Worm (Caenorhabditis elegans): ENCODE data around the gene math-42.

ce11 chrII:2116794-2117193 lies 17.1 kb downstream of the math-42 start, which contains the start of gene srh-195:
- TF ChIP-seq nhr-28 (tag; optimal IDR thresholded peaks at IDR 0.05) (no peak), elt-2 (tag; optimal IDR thresholded peaks at IDR 0.05) (no peak), snpc-4 (tag; optimal IDR thresholded peaks at IDR 0.05) (no peak), unc-39 (tag; optimal IDR thresholded peaks at IDR 0.05) (no peak), ceh-82 (tag; optimal IDR thresholded peaks at IDR 0.05) (no peak), aly-2 (tag; optimal IDR thresholded peaks at IDR 0.05) (no peak), ceh-16 (tag; optimal IDR thresholded peaks at IDR 0.05) (no peak), nhr-12 (tag; optimal IDR thresholded peaks at IDR 0.05) (no peak), pha-4 (tag; optimal IDR thresholded peaks at IDR 0.05) (no peak), lin-15B (tag; optimal IDR thresholded peaks at IDR 0.05) (no peak), zag-1 (tag; optimal IDR thresholded peaks at IDR 0.05) (no peak)

Measured in whole organism, L3 larva.